Fruit fly (Drosophila melanogaster) whole organism, embryonic: ENCODE measurements around the gene Vago.

Experiments used
- Atf3 ChIP-seq: fragments of 200-800 bp; sonication (Bioruptor generic); optimal IDR thresholded peaks from 3 replicates; lab custom pipeline; 2016; ENCODE audit warnings: missing biosample characterization, missing genetic modification characterization
- CG12659 ChIP-seq: fragments of 200-800 bp; sonication (Bioruptor generic); optimal IDR thresholded peaks from 3 replicates; lab custom pipeline; 2017; ENCODE audit warnings: mild to moderate bottlenecking, missing biosample characterization, missing genetic modification reagents, missing genetic modification characterization
- CG12744 ChIP-seq: fragments of 200-800 bp; sonication (Bioruptor generic); optimal IDR thresholded peaks from 2 replicates; lab custom pipeline; 2016; ENCODE audit warnings: missing biosample characterization, missing genetic modification characterization
- CG13296 ChIP-seq: fragments of 200-800 bp; sonication (Bioruptor generic); optimal IDR thresholded peaks from 3 replicates; lab custom pipeline; 2018; ENCODE audit warnings: missing biosample characterization, mild to moderate bottlenecking, missing genetic modification characterization
- CG13424 ChIP-seq: fragments of 200-800 bp; sonication (Bioruptor generic); optimal IDR thresholded peaks from 2 replicates; lab custom pipeline; 2019; ENCODE audit warnings: missing biosample characterization, mild to moderate bottlenecking, missing genetic modification characterization, moderate library complexity
- CG1529 ChIP-seq: fragments of 200-800 bp; sonication (Bioruptor generic); optimal IDR thresholded peaks from 3 replicates; lab custom pipeline; 2018; ENCODE audit warnings: missing biosample characterization, missing genetic modification characterization
- CG16813 ChIP-seq: fragments of 200-800 bp; sonication (Bioruptor generic); IDR thresholded peaks from 3 replicates; pipeline ENCODE4 v1.3.6; 2022; ENCODE audit warnings: missing biosample characterization, missing genetic modification characterization; ENCODE audit not compliant: partially characterized antibody
- CG17328 ChIP-seq: fragments of 200-800 bp; sonication (Bioruptor generic); IDR thresholded peaks from 2 replicates; pipeline ENCODE4 v1.3.6; 2022; ENCODE audit warnings: missing biosample characterization, missing genetic modification characterization
- CG17829 ChIP-seq: fragments of 200-800 bp; optimal IDR thresholded peaks from 2 replicates; lab custom pipeline; 2019; ENCODE audit warnings: missing biosample characterization, mild to moderate bottlenecking, missing genetic modification characterization, moderate library complexity
- CG1832 ChIP-seq: fragments of 200-800 bp; sonication (Bioruptor generic); optimal IDR thresholded peaks from 2 replicates; lab custom pipeline; 2017; ENCODE audit warnings: missing biosample characterization, mild to moderate bottlenecking, missing genetic modification characterization, inconsistent platforms
- CG2116 ChIP-seq: fragments of 200-800 bp; sonication (Bioruptor generic); optimal IDR thresholded peaks from 3 replicates; lab custom pipeline; 2018; ENCODE audit warnings: missing biosample characterization, mild to moderate bottlenecking, missing genetic modification characterization
- CG2712 ChIP-seq: fragments of 200-800 bp; optimal IDR thresholded peaks from 3 replicates; lab custom pipeline; 2019; ENCODE audit warnings: missing biosample characterization, mild to moderate bottlenecking, missing genetic modification characterization, moderate library complexity
- CG34224 ChIP-seq: fragments of 200-800 bp; sonication (Bioruptor generic); IDR thresholded peaks from 3 replicates; pipeline ENCODE4 v1.3.6; 2022; ENCODE audit warnings: missing biosample characterization, missing genetic modification characterization; ENCODE audit not compliant: partially characterized antibody
- CG34422 ChIP-seq: fragments of 200-800 bp; sonication (Bioruptor generic); IDR thresholded peaks from 3 replicates; pipeline ENCODE4 v1.3.6; 2022; ENCODE audit warnings: missing biosample characterization, missing genetic modification characterization
- CG3995 ChIP-seq: fragments of 200-800 bp; sonication (Bioruptor generic); optimal IDR thresholded peaks from 3 replicates; lab custom pipeline; 2016; ENCODE audit warnings: missing biosample characterization, missing genetic modification characterization
- CG4424 ChIP-seq: fragments of 200-800 bp; sonication (Bioruptor generic); optimal IDR thresholded peaks from 3 replicates; lab custom pipeline; 2016; ENCODE audit warnings: missing biosample characterization, missing genetic modification characterization
- CG7271 ChIP-seq: fragments of 200-800 bp; sonication (Bioruptor generic); optimal IDR thresholded peaks from 2 replicates; lab custom pipeline; 2018; ENCODE audit warnings: missing biosample characterization, mild to moderate bottlenecking, missing genetic modification characterization, moderate library complexity
- CG7786 ChIP-seq: fragments of 200-800 bp; sonication (Bioruptor generic); optimal IDR thresholded peaks from 2 replicates; lab custom pipeline; 2016; ENCODE audit warnings: missing biosample characterization, missing genetic modification characterization
- CG7963 ChIP-seq: fragments of 200-800 bp; sonication (Bioruptor generic); IDR thresholded peaks from 3 replicates; pipeline ENCODE4 v1.3.6; 2022; ENCODE audit warnings: missing biosample characterization, missing genetic modification characterization; ENCODE audit not compliant: partially characterized antibody
- Chrac-16 ChIP-seq: fragments of 200-800 bp; sonication (Bioruptor generic); optimal IDR thresholded peaks from 3 replicates; lab custom pipeline; 2016; ENCODE audit warnings: missing biosample characterization, missing genetic modification characterization
- Dad ChIP-seq: fragments of 200-800 bp; sonication (Bioruptor generic); optimal IDR thresholded peaks from 3 replicates; lab custom pipeline; 2016; ENCODE audit warnings: missing biosample characterization, missing genetic modification characterization
- Hr3 ChIP-seq: fragments of 200-800 bp; sonication (Bioruptor generic); optimal IDR thresholded peaks from 3 replicates; lab custom pipeline; 2016; ENCODE audit warnings: missing biosample characterization, missing genetic modification characterization
- Hsf ChIP-seq: fragments of 200-800 bp; sonication (Bioruptor generic); optimal IDR thresholded peaks from 3 replicates; lab custom pipeline; 2016; ENCODE audit warnings: missing biosample characterization, missing genetic modification characterization
- Nf-YB ChIP-seq: fragments of 200-800 bp; sonication (Bioruptor generic); optimal IDR thresholded peaks from 3 replicates; lab custom pipeline; 2019; ENCODE audit warnings: missing biosample characterization, mild to moderate bottlenecking, missing genetic modification characterization, moderate library complexity
- Ptx1 ChIP-seq: fragments of 200-800 bp; sonication (Bioruptor generic); IDR thresholded peaks from 2 replicates; pipeline ENCODE4 v1.3.6; 2022; ENCODE audit warnings: missing biosample characterization, missing genetic modification characterization
- Rfx ChIP-seq: fragments of 200-800 bp; sonication (Bioruptor generic); IDR thresholded peaks from 2 replicates; pipeline ENCODE4 v1.3.6; 2022; ENCODE audit warnings: missing biosample characterization, missing genetic modification characterization
- Vsx1 ChIP-seq: fragments of 200-800 bp; sonication (Bioruptor generic); optimal IDR thresholded peaks from 2 replicates; lab custom pipeline; 2017; ENCODE audit warnings: missing biosample characterization, mild to moderate bottlenecking, missing genetic modification characterization, missing genetic modification reagents
- az2 ChIP-seq: fragments of 200-800 bp; sonication (Bioruptor generic); optimal IDR thresholded peaks from 3 replicates; lab custom pipeline; 2016; ENCODE audit warnings: missing biosample characterization, missing genetic modification characterization
- bowl ChIP-seq: fragments of 200-800 bp; sonication (Bioruptor generic); IDR thresholded peaks from 2 replicates; pipeline ENCODE4 v1.3.6; 2022; ENCODE audit warnings: missing biosample characterization, missing genetic modification characterization
- caup ChIP-seq: fragments of 200-800 bp; sonication (Bioruptor generic); optimal IDR thresholded peaks from 3 replicates; lab custom pipeline; 2017; ENCODE audit warnings: missing biosample characterization, mild to moderate bottlenecking, missing genetic modification characterization, moderate library complexity; ENCODE audit not compliant: severe bottlenecking
- dmrt11E ChIP-seq: fragments of 200-800 bp; sonication (Bioruptor generic); optimal IDR thresholded peaks from 3 replicates; lab custom pipeline; 2018; ENCODE audit warnings: missing biosample characterization, mild to moderate bottlenecking, missing genetic modification characterization, moderate library complexity
- fru ChIP-seq: fragments of >200 bp; optimal IDR thresholded peaks from 2 replicates; lab custom pipeline; 2017
- gt ChIP-seq: fragments of 200-800 bp; sonication (Bioruptor generic); IDR thresholded peaks from 2 replicates; pipeline ENCODE4 v1.3.6; 2022; ENCODE audit warnings: missing biosample characterization, missing genetic modification characterization
- hbn ChIP-seq: fragments of 200-800 bp; sonication (Bioruptor generic); IDR thresholded peaks from 2 replicates; pipeline ENCODE4 v1.3.6; 2022; ENCODE audit warnings: missing biosample characterization, missing genetic modification characterization; ENCODE audit not compliant: partially characterized antibody
- hkb ChIP-seq, 2 experiments: fragments of 200-800 bp in 1 of 2; fragments of >200 bp in 1 of 2; sonication (Bioruptor generic) in 1 of 2; IDR thresholded peaks in 1 of 2; optimal IDR thresholded peaks in 1 of 2; 2 replicates each; pipeline versions ENCODE4 v1.3.6 to Lab custom; 2017 to 2022; ENCODE audit warnings: missing biosample characterization in 1 of 2, missing genetic modification characterization in 1 of 2
- insv ChIP-seq, 2 experiments: fragments of 200-800 bp; sonication (Bioruptor generic); optimal IDR thresholded peaks; 3 replicates each; lab custom pipeline; 2016 to 2018; ENCODE audit warnings: missing biosample characterization in 2 of 2, missing genetic modification characterization in 2 of 2
- lola ChIP-seq, 3 experiments: fragments of >200 bp in 2 of 3; fragments of 200-800 bp in 1 of 3; sonication (Bioruptor generic) in 1 of 3; optimal IDR thresholded peaks; 2 replicates each; lab custom pipeline; 2017 to 2019; ENCODE audit warnings: missing biosample characterization in 3 of 3, missing genetic modification characterization in 3 of 3, mild to moderate bottlenecking in 1 of 3, moderate library complexity in 1 of 3
- mam ChIP-seq: fragments of 200-800 bp; sonication (Bioruptor generic); optimal IDR thresholded peaks from 3 replicates; lab custom pipeline; 2016; ENCODE audit warnings: missing biosample characterization, missing genetic modification characterization
- mirr ChIP-seq: fragments of 200-800 bp; sonication (Bioruptor generic); optimal IDR thresholded peaks from 3 replicates; lab custom pipeline; 2018; ENCODE audit warnings: missing biosample characterization, mild to moderate bottlenecking, missing genetic modification characterization
- nerfin-1 ChIP-seq: fragments of 200-800 bp; sonication (Bioruptor generic); optimal IDR thresholded peaks from 3 replicates; lab custom pipeline; 2019; ENCODE audit warnings: missing biosample characterization, mild to moderate bottlenecking, missing genetic modification characterization, moderate library complexity
- pho ChIP-seq: fragments of 200-800 bp; sonication (Bioruptor generic); optimal IDR thresholded peaks from 2 replicates; lab custom pipeline; 2016; ENCODE audit warnings: missing biosample characterization, missing genetic modification characterization
- prd ChIP-seq, 3 experiments: fragments of >200 bp in 2 of 3; fragments of 200-800 bp in 1 of 3; sonication (Bioruptor generic) in 1 of 3; optimal IDR thresholded peaks in 2 of 3; IDR thresholded peaks in 1 of 3; 2 replicates in 2 of 3; 3 replicates in 1 of 3; pipeline versions ENCODE4 v1.3.6 to Lab custom; 2017 to 2022; ENCODE audit warnings: missing biosample characterization in 1 of 3, missing genetic modification characterization in 1 of 3
- sens ChIP-seq: fragments of 200-800 bp; sonication (Bioruptor generic); peaks from one replicate; lab custom pipeline; 2016; ENCODE audit warnings: missing biosample characterization, missing genetic modification characterization
- sr ChIP-seq: fragments of 200-800 bp; sonication (Bioruptor generic); IDR thresholded peaks from 3 replicates; pipeline ENCODE4 v1.3.6; 2022; ENCODE audit warnings: missing biosample characterization, missing genetic modification characterization
- sug ChIP-seq: fragments of 200-800 bp; optimal IDR thresholded peaks from 2 replicates; lab custom pipeline; 2019; ENCODE audit warnings: missing biosample characterization, mild to moderate bottlenecking, missing genetic modification characterization, moderate library complexity
- tin ChIP-seq: fragments of 200-800 bp; sonication (Bioruptor generic); optimal IDR thresholded peaks from 3 replicates; lab custom pipeline; 2016; ENCODE audit warnings: missing biosample characterization, missing genetic modification characterization
- vnd ChIP-seq: fragments of 200-800 bp; sonication (Bioruptor generic); IDR thresholded peaks from 3 replicates; pipeline ENCODE4 v1.3.6; 2022; ENCODE audit warnings: missing biosample characterization, missing genetic modification characterization; ENCODE audit not compliant: partially characterized antibody
- zfh2 ChIP-seq: fragments of 200-800 bp; sonication (Bioruptor generic); optimal IDR thresholded peaks from 2 replicates; lab custom pipeline; 2016; ENCODE audit warnings: missing biosample characterization, missing genetic modification characterization

The Vago gene

dm6 chrX:11137566-11138186 lies 48.6 kb downstream of the Vago start, which contains the start of gene CDK2AP1:
TSS of gene CDK2AP1 (plus strand) at chrX:11137859.
- peak; percentile 77 for TF ChIP-seq CG16813
- peak; percentile 66 for TF ChIP-seq sug (tag; lab: Kevin White, UChicago)
- TF ChIP-seq CG12744 (GFP tag; lab: Kevin White, UChicago) = no peak
- TF ChIP-seq CG1529 (GFP tag; lab: Kevin White, UChicago) = no peak
- no peak for TF ChIP-seq CG4424 (GFP tag; lab: Kevin White, UChicago)
- no peak for TF ChIP-seq bowl (GFP tag; lab: Robert Waterston, UW)
- peak; percentile 16 for TF ChIP-seq az2
- TF ChIP-seq Rfx (GFP tag; lab: Robert Waterston, UW) = peak; percentile 72
- no peak for TF ChIP-seq CG1832 (GFP tag; lab: Kevin White, UChicago)
- no peak for TF ChIP-seq Vsx1 (GFP tag; lab: Kevin White, UChicago)
- peak in 1 of 3 experiments; percentile 78 for TF ChIP-seq lola (GFP tag; optimal IDR thresholded peaks at IDR 0.05; lab: Kevin White, UChicago)
- TF ChIP-seq sens (GFP tag; lab: Kevin White, UChicago) = peak; percentile 91
- peak; percentile 48 for TF ChIP-seq Atf3 (GFP tag; lab: Kevin White, UChicago)
- TF ChIP-seq pho (GFP tag; lab: Kevin White, UChicago) = peak; percentile 12
- TF ChIP-seq mam (GFP tag; lab: Kevin White, UChicago) = peak; percentile 60
- TF ChIP-seq nerfin-1 (tag; lab: Kevin White, UChicago) = peak; percentile 10
- no peak for TF ChIP-seq sr
- TF ChIP-seq hkb (optimal IDR thresholded peaks at IDR 0.05; lab: Kevin White, UChicago) = no peak
- peak; percentile 25; the same call in 1 of the 2 replicates for TF ChIP-seq hkb (GFP tag; IDR thresholded peaks at IDR 0.05; lab: Robert Waterston, UW)
- TF ChIP-seq Nf-YB (GFP tag; lab: Kevin White, UChicago) = no peak
- TF ChIP-seq CG34422 (GFP tag; lab: Robert Waterston, UW) = no peak
- no peak for TF ChIP-seq gt
- peak; percentile 23 for TF ChIP-seq Hr3
- no peak for TF ChIP-seq fru (lab: Kevin White, UChicago)
- TF ChIP-seq CG2712 (tag; lab: Kevin White, UChicago) = peak; percentile 39
- peak; percentile 40 for TF ChIP-seq zfh2 (GFP tag; lab: Kevin White, UChicago)
- peak; percentile 3 for TF ChIP-seq Chrac-16 (GFP tag; lab: Kevin White, UChicago)
- peak; percentile 27 for TF ChIP-seq tin (GFP tag; lab: Kevin White, UChicago)
- peak; percentile 35 for TF ChIP-seq Hsf (GFP tag; lab: Kevin White, UChicago)
- peak; percentile 32 for TF ChIP-seq Ptx1
- no peak for TF ChIP-seq CG7271 (tag; lab: Kevin White, UChicago)
- peak; percentile 32 for TF ChIP-seq CG17829 (tag; lab: Kevin White, UChicago)
- no peak for TF ChIP-seq insv (GFP tag; optimal IDR thresholded peaks at IDR 0.05; lab: Kevin White, UChicago)
- peak; percentile 72 for TF ChIP-seq CG7963 (GFP tag; lab: Robert Waterston, UW)
- peak; percentile 12 for TF ChIP-seq dmrt11E (tag; lab: Kevin White, UChicago)
- peak; percentile 25 for TF ChIP-seq CG7786 (GFP tag; lab: Kevin White, UChicago)
- peak; percentile 56; the same call in 1 of the 2 replicates for TF ChIP-seq hbn (GFP tag; lab: Robert Waterston, UW)
- TF ChIP-seq prd (optimal IDR thresholded peaks at IDR 0.05; lab: Kevin White, UChicago) = no peak
- TF ChIP-seq prd (GFP tag; IDR thresholded peaks at IDR 0.05; lab: Robert Waterston, UW) = peak; percentile 9; the same call in 1 of the 3 replicates
- peak; percentile 67 for TF ChIP-seq CG34224 (GFP tag; lab: Robert Waterston, UW)
- no peak for TF ChIP-seq caup (GFP tag; lab: Kevin White, UChicago)
- no peak for TF ChIP-seq CG13296
- peak; percentile 70 for TF ChIP-seq vnd
- TF ChIP-seq CG3995 (GFP tag; lab: Kevin White, UChicago) = peak; percentile 33
- TF ChIP-seq CG17328 = peak; percentile 39; the same call in 1 of the 2 replicates
- peak; percentile 78 for TF ChIP-seq CG2116 (GFP tag; lab: Kevin White, UChicago)
- TF ChIP-seq Dad (GFP tag; lab: Kevin White, UChicago) = no peak
- no peak for TF ChIP-seq CG13424 (tag; lab: Kevin White, UChicago)
- peak; percentile 50 for TF ChIP-seq CG12659 (GFP tag; lab: Kevin White, UChicago)
- TF ChIP-seq mirr (GFP tag; lab: Kevin White, UChicago) = no peak
